Fruit fly (Drosophila melanogaster) whole organism, prepupa: ENCODE results near the gene Polr2A.

ENCODE experiments used
- Blimp-1 ChIP-seq: fragments of 200-800 bp; sonication (Bioruptor generic); optimal IDR thresholded peaks from 3 replicates; lab custom pipeline; 2017; ENCODE audit warnings: missing biosample characterization, missing genetic modification characterization, mild to moderate bottlenecking, moderate library complexity, missing genetic modification reagents
- CG10631 ChIP-seq: fragments of 200-800 bp; sonication (Bioruptor generic); optimal IDR thresholded peaks from 2 replicates; lab custom pipeline; 2016; ENCODE audit warnings: missing biosample characterization, missing genetic modification characterization
- CG11294 ChIP-seq: fragments of 200-800 bp; sonication (Bioruptor generic); IDR thresholded peaks from 2 replicates; pipeline ENCODE4 v1.3.6; 2022; ENCODE audit warnings: missing biosample characterization, missing genetic modification characterization
- CG11762 ChIP-seq: fragments of 200-800 bp; sonication (Bioruptor generic); optimal IDR thresholded peaks from 3 replicates; lab custom pipeline; 2016; ENCODE audit warnings: missing biosample characterization, missing genetic modification characterization; ENCODE audit not compliant: insufficient read depth
- CG15336 ChIP-seq: fragments of 200-800 bp; sonication (Bioruptor generic); IDR thresholded peaks from 2 replicates; pipeline ENCODE4 v1.3.6; 2022; ENCODE audit warnings: missing biosample characterization, missing genetic modification characterization
- CG16779 ChIP-seq: fragments of 200-800 bp; sonication (Bioruptor generic); optimal IDR thresholded peaks from 3 replicates; lab custom pipeline; 2017; ENCODE audit warnings: missing biosample characterization, mild to moderate bottlenecking, missing genetic modification characterization
- CG3032 ChIP-seq: fragments of 200-800 bp; optimal IDR thresholded peaks from 2 replicates; lab custom pipeline; 2019; ENCODE audit warnings: missing biosample characterization, mild to moderate bottlenecking, missing genetic modification characterization, moderate library complexity
- CG31627 ChIP-seq: fragments of 200-800 bp; sonication (Bioruptor generic); optimal IDR thresholded peaks from 3 replicates; lab custom pipeline; 2016; ENCODE audit warnings: missing biosample characterization, missing genetic modification characterization
- CG32006 ChIP-seq: fragments of 200-800 bp; sonication (Bioruptor generic); optimal IDR thresholded peaks from 3 replicates; lab custom pipeline; 2017; ENCODE audit warnings: missing biosample characterization, mild to moderate bottlenecking, missing genetic modification characterization
- CG34406 ChIP-seq: fragments of 200-800 bp; sonication (Bioruptor generic); optimal IDR thresholded peaks from 3 replicates; lab custom pipeline; 2016; ENCODE audit warnings: missing biosample characterization, missing genetic modification characterization
- CG3919 ChIP-seq: fragments of 200-800 bp; sonication (Bioruptor generic); optimal IDR thresholded peaks from 3 replicates; lab custom pipeline; 2016; ENCODE audit warnings: missing biosample characterization, missing genetic modification characterization
- CG6163 ChIP-seq: fragments of 200-800 bp; sonication (Bioruptor generic); IDR thresholded peaks from 3 replicates; pipeline ENCODE4 v1.3.6; 2022; ENCODE audit warnings: missing biosample characterization, missing genetic modification characterization
- CG6792 ChIP-seq: fragments of 200-800 bp; sonication (Bioruptor generic); optimal IDR thresholded peaks from 3 replicates; lab custom pipeline; 2016; ENCODE audit warnings: missing biosample characterization, missing genetic modification characterization
- CG6854 ChIP-seq: fragments of 200-800 bp; sonication (Bioruptor generic); optimal IDR thresholded peaks from 2 replicates; lab custom pipeline; 2017; ENCODE audit warnings: missing biosample characterization, mild to moderate bottlenecking, missing genetic modification characterization
- CG7368 ChIP-seq: fragments of 200-800 bp; sonication (Bioruptor generic); optimal IDR thresholded peaks from 3 replicates; lab custom pipeline; 2016; ENCODE audit warnings: missing biosample characterization, missing genetic modification characterization
- CG8119 ChIP-seq: fragments of 200-800 bp; sonication (Bioruptor generic); IDR thresholded peaks from 3 replicates; pipeline ENCODE4 v1.3.6; 2022; ENCODE audit warnings: missing biosample characterization, missing genetic modification characterization
- CG8319 ChIP-seq: fragments of 200-800 bp; sonication (Bioruptor generic); optimal IDR thresholded peaks from 3 replicates; lab custom pipeline; 2016; ENCODE audit warnings: missing biosample characterization, missing genetic modification characterization
- CG9139 ChIP-seq: fragments of 200-800 bp; sonication (Bioruptor generic); optimal IDR thresholded peaks from 3 replicates; lab custom pipeline; 2017; ENCODE audit warnings: missing biosample characterization, mild to moderate bottlenecking, missing genetic modification characterization
- Eip78C ChIP-seq: fragments of 200-800 bp; sonication (Bioruptor generic); peaks from one replicate; lab custom pipeline; 2016; ENCODE audit warnings: missing biosample characterization, missing genetic modification characterization
- Eip93F ChIP-seq: fragments of 200-800 bp; sonication (Bioruptor generic); optimal IDR thresholded peaks from 2 replicates; lab custom pipeline; 2016; ENCODE audit warnings: missing biosample characterization, mild to moderate bottlenecking, missing genetic modification characterization
- Ets21C ChIP-seq: fragments of 200-800 bp; sonication (Bioruptor generic); optimal IDR thresholded peaks from 3 replicates; lab custom pipeline; 2016; ENCODE audit warnings: missing biosample characterization, missing genetic modification characterization
- Ets96B ChIP-seq: fragments of 200-800 bp; optimal IDR thresholded peaks from 2 replicates; lab custom pipeline; 2019; ENCODE audit warnings: missing biosample characterization, mild to moderate bottlenecking, missing genetic modification characterization, moderate library complexity
- Gug ChIP-seq: fragments of 200-800 bp; sonication (Bioruptor generic); IDR thresholded peaks from 2 replicates; pipeline ENCODE4 v1.3.6; 2022; ENCODE audit warnings: missing biosample characterization, missing genetic modification characterization
- Hr38 ChIP-seq: sonication (Bioruptor generic); optimal IDR thresholded peaks from 2 replicates; lab custom pipeline; 2016; ENCODE audit warnings: missing biosample characterization, missing genetic modification characterization
- Hr39 ChIP-seq: fragments of 200-800 bp; sonication (Bioruptor generic); optimal IDR thresholded peaks from 2 replicates; lab custom pipeline; 2016; ENCODE audit warnings: missing biosample characterization, missing genetic modification characterization
- Hr4 ChIP-seq: fragments of 200-800 bp; sonication (Bioruptor generic); optimal IDR thresholded peaks from 3 replicates; lab custom pipeline; 2016; ENCODE audit warnings: missing biosample characterization, missing genetic modification characterization
- Lpt ChIP-seq: fragments of 200-800 bp; sonication (Bioruptor generic); optimal IDR thresholded peaks from 3 replicates; lab custom pipeline; 2016; ENCODE audit warnings: missing biosample characterization, missing genetic modification characterization
- Met ChIP-seq: fragments of 200-800 bp; sonication (Bioruptor generic); optimal IDR thresholded peaks from 3 replicates; lab custom pipeline; 2016; ENCODE audit warnings: missing biosample characterization, missing genetic modification characterization
- OdsH ChIP-seq: fragments of 200-800 bp; sonication (Bioruptor generic); optimal IDR thresholded peaks from 3 replicates; lab custom pipeline; 2016; ENCODE audit warnings: missing biosample characterization, missing genetic modification characterization
- Sox102F ChIP-seq: fragments of 200-800 bp; sonication (Bioruptor generic); optimal IDR thresholded peaks from 2 replicates; lab custom pipeline; 2016; ENCODE audit warnings: missing biosample characterization, mild to moderate bottlenecking, missing genetic modification characterization
- Sox14 ChIP-seq: fragments of 200-800 bp; sonication (Bioruptor generic); optimal IDR thresholded peaks from 3 replicates; lab custom pipeline; 2016; ENCODE audit warnings: missing biosample characterization, missing genetic modification characterization
- Sox15 ChIP-seq: fragments of 200-800 bp; sonication (Bioruptor generic); optimal IDR thresholded peaks from 3 replicates; lab custom pipeline; 2016; ENCODE audit warnings: missing biosample characterization, missing genetic modification characterization
- achi ChIP-seq: fragments of 200-800 bp; sonication (Bioruptor generic); optimal IDR thresholded peaks from 3 replicates; lab custom pipeline; 2016; ENCODE audit warnings: missing biosample characterization, missing genetic modification characterization
- acj6 ChIP-seq: fragments of 200-800 bp; sonication (Bioruptor generic); optimal IDR thresholded peaks from 3 replicates; lab custom pipeline; 2016; ENCODE audit warnings: missing biosample characterization, missing genetic modification characterization
- cyc ChIP-seq: fragments of 200-800 bp; sonication (Bioruptor generic); optimal IDR thresholded peaks from 3 replicates; lab custom pipeline; 2016; ENCODE audit warnings: missing biosample characterization, missing genetic modification characterization
- dsx ChIP-seq: fragments of 200-800 bp; optimal IDR thresholded peaks from 3 replicates; lab custom pipeline; 2019; ENCODE audit warnings: missing biosample characterization, mild to moderate bottlenecking, missing genetic modification characterization, moderate library complexity; ENCODE audit not compliant: poor library complexity, severe bottlenecking
- eg ChIP-seq: fragments of 200-800 bp; sonication (Bioruptor generic); IDR thresholded peaks from 3 replicates; pipeline ENCODE4 v1.3.6; 2022; ENCODE audit warnings: missing biosample characterization, missing genetic modification characterization
- esn ChIP-seq: fragments of 200-800 bp; sonication (Bioruptor generic); optimal IDR thresholded peaks from 2 replicates; lab custom pipeline; 2016; ENCODE audit warnings: missing biosample characterization, mild to moderate bottlenecking, missing genetic modification characterization, moderate library complexity
- fd59A ChIP-seq: fragments of 200-800 bp; sonication (Bioruptor generic); optimal IDR thresholded peaks from 2 replicates; lab custom pipeline; 2017; ENCODE audit warnings: missing biosample characterization, mild to moderate bottlenecking, missing genetic modification characterization, missing genetic modification reagents
- fd85E ChIP-seq: fragments of 200-800 bp; sonication (Bioruptor generic); optimal IDR thresholded peaks from 3 replicates; lab custom pipeline; 2016; ENCODE audit warnings: missing biosample characterization, missing genetic modification characterization
- fkh ChIP-seq: fragments of 200-800 bp; sonication (Bioruptor generic); optimal IDR thresholded peaks from 3 replicates; lab custom pipeline; 2017; ENCODE audit warnings: missing biosample characterization, mild to moderate bottlenecking, missing genetic modification characterization, moderate library complexity
- net ChIP-seq: fragments of 200-800 bp; sonication (Bioruptor generic); optimal IDR thresholded peaks from 3 replicates; lab custom pipeline; 2016; ENCODE audit warnings: missing biosample characterization, missing genetic modification characterization
- pdm3 ChIP-seq: fragments of 200-800 bp; sonication (Bioruptor generic); optimal IDR thresholded peaks from 3 replicates; lab custom pipeline; 2016; ENCODE audit warnings: missing biosample characterization, missing genetic modification characterization
- salr ChIP-seq, 2 experiments: fragments of 200-800 bp; sonication (Bioruptor generic); optimal IDR thresholded peaks; 3 replicates each; lab custom pipeline; 2016 to 2018; ENCODE audit warnings: missing biosample characterization in 2 of 2, missing genetic modification characterization in 2 of 2, mild to moderate bottlenecking in 1 of 2
- spab ChIP-seq: fragments of 200-800 bp; sonication (Bioruptor generic); optimal IDR thresholded peaks from 2 replicates; lab custom pipeline; 2017; ENCODE audit warnings: missing biosample characterization, mild to moderate bottlenecking, missing genetic modification characterization, missing genetic modification reagents
- svp ChIP-seq: fragments of 200-800 bp; sonication (Bioruptor generic); peaks from one replicate; lab custom pipeline; 2016; ENCODE audit warnings: missing biosample characterization, missing genetic modification characterization
- topi ChIP-seq: fragments of 200-800 bp; sonication (Bioruptor generic); optimal IDR thresholded peaks from 3 replicates; lab custom pipeline; 2016; ENCODE audit warnings: missing biosample characterization, missing genetic modification characterization
- vri ChIP-seq: fragments of 200-800 bp; sonication (Bioruptor generic); optimal IDR thresholded peaks from 3 replicates; lab custom pipeline; 2016; ENCODE audit warnings: missing biosample characterization, mild to moderate bottlenecking, missing genetic modification characterization

The Polr2A gene

dm6 chrX:11531245-11531644, 38.9 kb downstream of the Polr2A start (continued):
- TF ChIP-seq CG31627 (no peak), esn (GFP tag; lab: Kevin White, UChicago) (no peak), CG34406 (GFP tag; lab: Kevin White, UChicago) (no peak), fd85E (GFP tag; lab: Kevin White, UChicago) (no peak), Blimp-1 (GFP tag; lab: Kevin White, UChicago) (no peak), CG11762 (GFP tag; lab: Kevin White, UChicago) (no peak), cyc (no peak), Hr4 (GFP tag; lab: Kevin White, UChicago) (no peak), CG3919 (GFP tag; lab: Kevin White, UChicago) (no peak)
- TF ChIP-seq, all 60 proteins: peak for 12

- TF ChIP-seq fkh (GFP tag; lab: Kevin White, UChicago) (peak; percentile 12), CG15336 (peak; percentile 58), salr (GFP tag; optimal IDR thresholded peaks at IDR 0.05; lab: Kevin White, UChicago) (peak; percentile 34 to 38), CG32006 (GFP tag; lab: Kevin White, UChicago) (peak; percentile 59), Lpt (peak; percentile 57), Hr4 (GFP tag; lab: Kevin White, UChicago) (peak; percentile 53), CG3919 (GFP tag; lab: Kevin White, UChicago) (peak; percentile 52), achi (GFP tag; lab: Kevin White, UChicago) (peak; percentile 66), Sox14 (peak; percentile 34), Eip93F (GFP tag; lab: Kevin White, UChicago) (no peak), vri (GFP tag; lab: Kevin White, UChicago) (no peak), dsx (GFP tag; lab: Kevin White, UChicago) (peak; percentile 79), CG8319 (peak; percentile 11), acj6 (GFP tag; lab: Kevin White, UChicago) (peak; percentile 70), CG11762 (GFP tag; lab: Kevin White, UChicago) (peak; percentile 31), Hr38 (GFP tag; lab: Kevin White, UChicago) (no peak), pdm3 (GFP tag; lab: Kevin White, UChicago) (peak; percentile 67), topi (GFP tag; lab: Kevin White, UChicago) (peak; percentile 50), eg (GFP tag; lab: Robert Waterston, UW) (peak; percentile 79), Sox15 (GFP tag; lab: Kevin White, UChicago) (no peak), CG6854 (peak; percentile 30), Ets96B (peak; percentile 77), Gug (GFP tag; lab: Robert Waterston, UW) (peak; percentile 45), svp (GFP tag; lab: Kevin White, UChicago) (peak; percentile 83), CG11294 (GFP tag; lab: Robert Waterston, UW) (no peak), CG31627 (peak; percentile 35), fd59A (peak; percentile 67), spab (GFP tag; lab: Kevin White, UChicago) (peak; percentile 64), OdsH (GFP tag; lab: Kevin White, UChicago) (peak; percentile 62), Ets21C (GFP tag; lab: Kevin White, UChicago) (peak; percentile 34), CG16779 (peak; percentile 35), esn (GFP tag; lab: Kevin White, UChicago) (peak; percentile 50), Blimp-1 (GFP tag; lab: Kevin White, UChicago) (no peak), Eip78C (GFP tag; lab: Kevin White, UChicago) (peak; percentile 91), Hr39 (GFP tag; lab: Kevin White, UChicago) (peak; percentile 42), CG8119 (peak; percentile 69), CG3032 (peak; percentile 79), fd85E (GFP tag; lab: Kevin White, UChicago) (no peak), CG9139 (GFP tag; lab: Kevin White, UChicago) (peak; percentile 47), Sox102F (peak; percentile 55), CG6163 (GFP tag; lab: Robert Waterston, UW) (peak; percentile 73), CG34406 (GFP tag; lab: Kevin White, UChicago) (peak; percentile 63), CG6792 (GFP tag; lab: Kevin White, UChicago) (peak; percentile 36), CG10631 (GFP tag; lab: Kevin White, UChicago) (peak; percentile 76), Met (GFP tag; lab: Kevin White, UChicago) (peak; percentile 52), CG7368 (GFP tag; lab: Kevin White, UChicago) (peak; percentile 15), net (GFP tag; lab: Kevin White, UChicago) (peak; percentile 68)
Observed at dm6 chrX:11528026-11528702, 42.0 kb downstream of the Polr2A start.
